Fruit fly (Drosophila melanogaster): ENCODE data around the gene CycH.
A peak's percentile ranks its signal among the peaks of the same experiment; 100 is the strongest.

CycH gene

dm6 chr3L:21824725-21825353 lies 3.0 kb downstream of the CycH start, which contains the start of gene eIF2A (continued):
- no peak for TF ChIP-seq CG7357 (GFP tag; IDR thresholded peaks at IDR 0.05)
- TF ChIP-seq usp (GFP tag; optimal IDR thresholded peaks at IDR 0.05), result no peak
- peak; percentile 76 for TF ChIP-seq nerfin-2 (GFP tag; IDR thresholded peaks at IDR 0.05; ENCODE audit: partially characterized antibody)
- TF ChIP-seq CG16863 (GFP tag; optimal IDR thresholded peaks at IDR 0.05), result peak; percentile 34
- peak; percentile 69; the same call in 1 of the 3 replicates for TF ChIP-seq zfh1 (GFP tag; IDR thresholded peaks at IDR 0.05)
- no peak; the same call in 2 of the 3 replicates for TF ChIP-seq sr (GFP tag; IDR thresholded peaks at IDR 0.05)
- TF ChIP-seq nom (GFP tag; optimal IDR thresholded peaks at IDR 0.05), result peak; percentile 74
- no peak for TF ChIP-seq C15 (GFP tag; IDR thresholded peaks at IDR 0.05)
- TF ChIP-seq fd102C (GFP tag; optimal IDR thresholded peaks at IDR 0.05), result peak; percentile 28
- TF ChIP-seq E2f2 (GFP tag; IDR thresholded peaks at IDR 0.05), result peak; percentile 99
- no peak for TF ChIP-seq pros (GFP tag; optimal IDR thresholded peaks at IDR 0.05)
- peak; percentile 56 for TF ChIP-seq CG30020 (tag; optimal IDR thresholded peaks at IDR 0.05)
- TF ChIP-seq CG8388 (GFP tag; optimal IDR thresholded peaks at IDR 0.05), result no peak
- TF ChIP-seq eve (GFP tag; optimal IDR thresholded peaks at IDR 0.05), result no peak
- no peak for TF ChIP-seq aop (GFP tag; IDR thresholded peaks at IDR 0.05)
- TF ChIP-seq lmd (GFP tag; IDR thresholded peaks at IDR 0.05), result peak; percentile 15; the same call in 1 of the 2 replicates
- peak; percentile 65 for TF ChIP-seq CG7786 (GFP tag; optimal IDR thresholded peaks at IDR 0.05)
- TF ChIP-seq vvl (GFP tag; IDR thresholded peaks at IDR 0.05), result peak; percentile 80
- TF ChIP-seq Nf-YC (tag; optimal IDR thresholded peaks at IDR 0.05), result peak; percentile 72
- peak in 1 of 2 experiments; percentile 47 for TF ChIP-seq bsh (GFP tag; optimal IDR thresholded peaks at IDR 0.05)
- TF ChIP-seq ro (GFP tag; IDR thresholded peaks at IDR 0.05), result no peak
- TF ChIP-seq odd (GFP tag; optimal IDR thresholded peaks at IDR 0.05), result no peak
- peak; percentile 80 for TF ChIP-seq CG17912 (GFP tag; optimal IDR thresholded peaks at IDR 0.05)
- peak; percentile 35 for TF ChIP-seq Nf-YB (GFP tag; optimal IDR thresholded peaks at IDR 0.05)
- 0 out of 2 replicates have a peak, but pooled peaks have one; percentile 21 for TF ChIP-seq peb (GFP tag; IDR thresholded peaks at IDR 0.05)
- TF ChIP-seq Camta (GFP tag; optimal IDR thresholded peaks at IDR 0.05), result no peak
- TF ChIP-seq mam (GFP tag; optimal IDR thresholded peaks at IDR 0.05), result peak; percentile 71
- TF ChIP-seq Hr3 (GFP tag; optimal IDR thresholded peaks at IDR 0.05), result peak; percentile 50
- TF ChIP-seq ken (GFP tag; IDR thresholded peaks at IDR 0.05), result peak; percentile 78; the same call in 2 of the 3 replicates
- TF ChIP-seq CG2889 (GFP tag; IDR thresholded peaks at IDR 0.05), result no peak
- peak; percentile 17 for TF ChIP-seq kay (GFP tag; optimal IDR thresholded peaks at IDR 0.05)
- TF ChIP-seq wek (GFP tag; optimal IDR thresholded peaks at IDR 0.05), result peak; percentile 80
- TF ChIP-seq PHDP (tag; optimal IDR thresholded peaks at IDR 0.05), result peak; percentile 49
- peak; percentile 27 for TF ChIP-seq ewg (GFP tag; optimal IDR thresholded peaks at IDR 0.05)
- TF ChIP-seq ato (GFP tag; IDR thresholded peaks at IDR 0.05; ENCODE audit: partially characterized antibody), result peak; percentile 77
- peak; percentile 68 for TF ChIP-seq Xbp1 (GFP tag; optimal IDR thresholded peaks at IDR 0.05)
- TF ChIP-seq ash1 (GFP tag; optimal IDR thresholded peaks at IDR 0.05), result no peak
- peak; percentile 87 for TF ChIP-seq CG14710 (tag; optimal IDR thresholded peaks at IDR 0.05)
- peak; percentile 40 for TF ChIP-seq CG4424 (GFP tag; optimal IDR thresholded peaks at IDR 0.05)
- peak; percentile 24; the same call in 1 of the 2 replicates for TF ChIP-seq CG31441 (GFP tag; IDR thresholded peaks at IDR 0.05)
- no peak for TF ChIP-seq cato (GFP tag; optimal IDR thresholded peaks at IDR 0.05; ENCODE audit: borderline replicate concordance)
- TF ChIP-seq pho (GFP tag; optimal IDR thresholded peaks at IDR 0.05), result peak; percentile 65
- TF ChIP-seq CG9797 (GFP tag; optimal IDR thresholded peaks at IDR 0.05), result peak; percentile 78
- peak; percentile 66; the same call in 2 of the 3 replicates for TF ChIP-seq Dbx (GFP tag; IDR thresholded peaks at IDR 0.05)
- peak; percentile 25 for TF ChIP-seq CG7839 (tag; optimal IDR thresholded peaks at IDR 0.05)
- peak; percentile 19 for TF ChIP-seq CG6854 (GFP tag; optimal IDR thresholded peaks at IDR 0.05)
- TF ChIP-seq Blimp-1 (GFP tag; optimal IDR thresholded peaks at IDR 0.05), result no peak
- TF ChIP-seq gsb-n (tag; optimal IDR thresholded peaks at IDR 0.05), result peak; percentile 99
- no peak for TF ChIP-seq CG14965 (GFP tag; optimal IDR thresholded peaks at IDR 0.05; ENCODE audit: borderline replicate concordance)

All from whole organism, embryonic.